Worm (Caenorhabditis elegans) whole organism, mixed stage, embryonic: Measurements from ENCODE around the gene Y7A5A.9.
A peak's percentile ranks its signal among the peaks of the same experiment; 100 is the strongest.

Experiments used
- M03D4.4 ChIP-seq: sonication (generic microtip); optimal IDR thresholded peaks from 2 replicates; lab custom pipeline; 2017; ENCODE audit warnings: mild to moderate bottlenecking, missing genetic modification characterization, missing compliant biosample characterization
- blmp-1 ChIP-seq: fragments of 150-350 bp; optimal IDR thresholded peaks from 2 replicates; lab custom pipeline; 2014; ENCODE audit warnings: missing biosample characterization, missing genetic modification characterization
- ceh-39 ChIP-seq: fragments of 150-350 bp; optimal IDR thresholded peaks from 2 replicates; lab custom pipeline; 2014; ENCODE audit warnings: missing biosample characterization, missing genetic modification characterization
- ceh-83 ChIP-seq: fragments of 200-800 bp; sonication (Bioruptor generic); optimal IDR thresholded peaks from 2 replicates; lab custom pipeline; 2018; ENCODE audit warnings: mild to moderate bottlenecking, missing genetic modification characterization, missing compliant biosample characterization
- ces-1 ChIP-seq: fragments of 150-350 bp; optimal IDR thresholded peaks from 2 replicates; lab custom pipeline; 2014; ENCODE audit warnings: missing biosample characterization, missing genetic modification reagents, missing genetic modification characterization
- drap-1 ChIP-seq: fragments of 200-800 bp; sonication (Bioruptor generic); optimal IDR thresholded peaks from 3 replicates; lab custom pipeline; 2018; ENCODE audit warnings: mild to moderate bottlenecking, missing genetic modification characterization, missing compliant biosample characterization
- elt-1 ChIP-seq: sonication (generic microtip); optimal IDR thresholded peaks from 2 replicates; lab custom pipeline; 2017; ENCODE audit warnings: missing genetic modification characterization, mild to moderate bottlenecking, missing compliant biosample characterization, antibody characterized with exemption, moderate library complexity, borderline replicate concordance; ENCODE audit not compliant: insufficient read depth
- elt-3 ChIP-seq: fragments of 150-350 bp; optimal IDR thresholded peaks from 2 replicates; lab custom pipeline; 2014; ENCODE audit warnings: missing biosample characterization, missing genetic modification characterization
- flh-1 ChIP-seq: fragments of 200-800 bp; sonication (Bioruptor generic); optimal IDR thresholded peaks from 2 replicates; lab custom pipeline; 2018; ENCODE audit warnings: mild to moderate bottlenecking, missing genetic modification characterization, moderate library complexity, missing compliant biosample characterization
- ham-2 ChIP-seq: fragments of 200-800 bp; sonication (Bioruptor generic); optimal IDR thresholded peaks from 2 replicates; lab custom pipeline; 2018; ENCODE audit warnings: mild to moderate bottlenecking, missing genetic modification characterization, missing compliant biosample characterization
- hlh-1 ChIP-seq: fragments of 150-350 bp; optimal IDR thresholded peaks from 2 replicates; lab custom pipeline; 2014; ENCODE audit warnings: missing biosample characterization, missing genetic modification reagents, missing genetic modification characterization
- lin-13 ChIP-seq: fragments of 150-350 bp; optimal IDR thresholded peaks from 2 replicates; lab custom pipeline; 2014; ENCODE audit warnings: missing biosample characterization, missing genetic modification characterization
- lin-32 ChIP-seq: fragments of 200-800 bp; sonication (Bioruptor generic); optimal IDR thresholded peaks from 2 replicates; lab custom pipeline; 2018; ENCODE audit warnings: mild to moderate bottlenecking, missing genetic modification characterization, missing compliant biosample characterization
- lsy-2 ChIP-seq: fragments of 150-350 bp; optimal IDR thresholded peaks from 2 replicates; lab custom pipeline; 2014; ENCODE audit warnings: missing biosample characterization, missing genetic modification characterization
- mab-5 ChIP-seq: fragments of 150-350 bp; optimal IDR thresholded peaks from 2 replicates; lab custom pipeline; 2014; ENCODE audit warnings: missing biosample characterization, missing genetic modification characterization
- mep-1 ChIP-seq: fragments of 150-350 bp; optimal IDR thresholded peaks from 2 replicates; lab custom pipeline; 2017; ENCODE audit warnings: missing biosample characterization, missing genetic modification reagents, missing genetic modification characterization, inconsistent platforms
- mls-2 ChIP-seq: sonication (generic microtip); optimal IDR thresholded peaks from 2 replicates; lab custom pipeline; 2016; ENCODE audit warnings: mild to moderate bottlenecking, missing genetic modification characterization, moderate library complexity, missing compliant biosample characterization
- nhr-2 ChIP-seq: fragments of 150-350 bp; optimal IDR thresholded peaks from 2 replicates; lab custom pipeline; 2014; ENCODE audit warnings: missing biosample characterization, missing genetic modification characterization
- nhr-237 ChIP-seq: fragments of 150-350 bp; optimal IDR thresholded peaks from 2 replicates; lab custom pipeline; 2014; ENCODE audit warnings: missing biosample characterization, missing genetic modification characterization
- nhr-28 ChIP-seq: fragments of 150-350 bp; optimal IDR thresholded peaks from 2 replicates; lab custom pipeline; 2014; ENCODE audit warnings: missing biosample characterization, missing genetic modification characterization
- pha-4 ChIP-seq: fragments of 150-350 bp; optimal IDR thresholded peaks from 2 replicates; lab custom pipeline; 2018; ENCODE audit warnings: missing biosample characterization, missing genetic modification reagents, missing genetic modification characterization
- sem-2 ChIP-seq: fragments of 200-800 bp; sonication (Bioruptor generic); optimal IDR thresholded peaks from 2 replicates; lab custom pipeline; 2018; ENCODE audit warnings: mild to moderate bottlenecking, missing genetic modification characterization, missing compliant biosample characterization
- snpc-4 ChIP-seq: fragments of 150-350 bp; optimal IDR thresholded peaks from 2 replicates; lab custom pipeline; 2014; ENCODE audit warnings: missing biosample characterization, missing genetic modification characterization
- sptf-1 ChIP-seq: sonication (generic microtip); optimal IDR thresholded peaks from 2 replicates; lab custom pipeline; 2017; ENCODE audit warnings: mild to moderate bottlenecking, missing genetic modification characterization, moderate library complexity, missing compliant biosample characterization
- tbx-8 ChIP-seq: fragments of 200-800 bp; sonication (Bioruptor generic); optimal IDR thresholded peaks from 2 replicates; lab custom pipeline; 2018; ENCODE audit warnings: mild to moderate bottlenecking, missing genetic modification characterization, moderate library complexity, missing compliant biosample characterization
- unc-120 ChIP-seq: sonication (generic microtip); optimal IDR thresholded peaks from 2 replicates; lab custom pipeline; 2017; ENCODE audit warnings: missing genetic modification characterization, missing compliant biosample characterization; ENCODE audit not compliant: poor library complexity, severe bottlenecking
- unc-39 ChIP-seq: fragments of 150-350 bp; optimal IDR thresholded peaks from 2 replicates; lab custom pipeline; 2014; ENCODE audit warnings: missing biosample characterization, missing genetic modification characterization
- unc-62 ChIP-seq: fragments of 150-350 bp; optimal IDR thresholded peaks from 2 replicates; lab custom pipeline; 2014; ENCODE audit warnings: missing biosample characterization, missing genetic modification reagents, missing genetic modification characterization

Y7A5A.9 gene

ce11 chrX:15849397-15849935, 22.5 kb downstream of the Y7A5A.9 start, which contains the start of gene acl-1:
Gene acl-1 (plus strand): TSS chrX:15849885.
- TF ChIP-seq M03D4.4 (tag; lab: Kevin White, UChicago): no peak
- no peak for TF ChIP-seq unc-120 (tag; lab: Kevin White, UChicago)
- TF ChIP-seq snpc-4 (tag; lab: Kevin White, UChicago): no peak
- TF ChIP-seq hlh-1: peak; percentile 20
- peak; percentile 41 for TF ChIP-seq ceh-83 (GFP tag; lab: Kevin White, UChicago)
- peak; percentile 84 for TF ChIP-seq ces-1
- TF ChIP-seq lin-13: no peak
- no peak for TF ChIP-seq sem-2 (GFP tag; lab: Kevin White, UChicago)
- TF ChIP-seq elt-1 (tag; lab: Kevin White, UChicago): no peak
- no peak for TF ChIP-seq drap-1 (GFP tag; lab: Kevin White, UChicago)
- no peak for TF ChIP-seq pha-4 (tag; lab: Kevin White, UChicago)
- peak; percentile 41 for TF ChIP-seq sptf-1
- peak; percentile 42 for TF ChIP-seq mep-1 (tag; lab: Kevin White, UChicago)
- TF ChIP-seq lsy-2 (tag; lab: Kevin White, UChicago): peak; percentile 74
- peak; percentile 13 for TF ChIP-seq ceh-39 (tag; lab: Kevin White, UChicago)
- TF ChIP-seq unc-39 (tag; lab: Kevin White, UChicago): no peak
- no peak for TF ChIP-seq tbx-8
- TF ChIP-seq nhr-237 (tag; lab: Kevin White, UChicago): peak; percentile 74
- TF ChIP-seq elt-3 (tag; lab: Kevin White, UChicago): no peak
- no peak for TF ChIP-seq ham-2 (GFP tag; lab: Kevin White, UChicago)
- no peak for TF ChIP-seq nhr-2 (tag; lab: Kevin White, UChicago)
- no peak for TF ChIP-seq nhr-28

- TF ChIP-seq pha-4 (tag; lab: Kevin White, UChicago) (no peak), blmp-1 (no peak), elt-3 (tag; lab: Kevin White, UChicago) (no peak), elt-1 (tag; lab: Kevin White, UChicago) (no peak), ces-1 (no peak), ceh-83 (GFP tag; lab: Kevin White, UChicago) (no peak), unc-39 (tag; lab: Kevin White, UChicago) (no peak), unc-62 (no peak), lin-32 (no peak)
Observed at ce11 chrX:15851013-15851412, 24.0 kb downstream of the Y7A5A.9 start.

- TF ChIP-seq sptf-1: no peak
- TF ChIP-seq pha-4 (tag; lab: Kevin White, UChicago): no peak
- no peak for TF ChIP-seq elt-3 (tag; lab: Kevin White, UChicago)
- TF ChIP-seq, all 35 proteins: peak for 0
Observed at ce11 chrX:15856853-15857252, 29.9 kb downstream of the Y7A5A.9 start, which contains the start of gene F53H4.2. Gene F53H4.2 (plus strand): TSS chrX:15857153.

DNA sequence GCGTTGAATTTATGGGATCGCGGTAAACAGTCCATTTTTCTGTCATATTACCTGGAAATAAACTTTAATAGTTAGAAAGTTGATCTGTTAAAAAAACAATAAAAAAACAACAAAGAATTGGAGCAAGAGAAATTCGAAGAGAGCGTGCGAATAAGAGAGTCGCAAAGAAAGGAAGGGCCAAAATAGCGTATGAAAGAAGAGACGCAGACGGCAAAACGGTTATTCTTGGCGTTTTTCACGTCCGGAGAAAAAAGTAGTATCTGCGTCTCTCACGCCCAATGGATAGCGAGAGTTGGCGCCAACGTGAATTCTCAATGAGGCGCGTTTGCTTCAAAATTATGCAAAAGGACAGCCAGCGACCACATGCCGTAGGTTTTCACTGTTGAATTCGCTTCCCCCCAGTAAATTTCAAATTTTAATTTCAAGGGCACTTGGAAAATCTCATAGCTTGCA, 33.6 kb downstream of the Y7A5A.9 start, which contains the start of gene F53H4.6:
Gene F53H4.6 (minus strand): TSS at position 51 of the 453 bp plus-strand sequence.
- TF ChIP-seq ham-2 (GFP tag; lab: Kevin White, UChicago) (no peak), ceh-83 (GFP tag; lab: Kevin White, UChicago) (no peak), flh-1 (GFP tag; lab: Kevin White, UChicago) (no peak), mls-2 (tag; lab: Kevin White, UChicago) (peak; percentile 30), lsy-2 (tag; lab: Kevin White, UChicago) (peak; percentile 9)

DNA sequence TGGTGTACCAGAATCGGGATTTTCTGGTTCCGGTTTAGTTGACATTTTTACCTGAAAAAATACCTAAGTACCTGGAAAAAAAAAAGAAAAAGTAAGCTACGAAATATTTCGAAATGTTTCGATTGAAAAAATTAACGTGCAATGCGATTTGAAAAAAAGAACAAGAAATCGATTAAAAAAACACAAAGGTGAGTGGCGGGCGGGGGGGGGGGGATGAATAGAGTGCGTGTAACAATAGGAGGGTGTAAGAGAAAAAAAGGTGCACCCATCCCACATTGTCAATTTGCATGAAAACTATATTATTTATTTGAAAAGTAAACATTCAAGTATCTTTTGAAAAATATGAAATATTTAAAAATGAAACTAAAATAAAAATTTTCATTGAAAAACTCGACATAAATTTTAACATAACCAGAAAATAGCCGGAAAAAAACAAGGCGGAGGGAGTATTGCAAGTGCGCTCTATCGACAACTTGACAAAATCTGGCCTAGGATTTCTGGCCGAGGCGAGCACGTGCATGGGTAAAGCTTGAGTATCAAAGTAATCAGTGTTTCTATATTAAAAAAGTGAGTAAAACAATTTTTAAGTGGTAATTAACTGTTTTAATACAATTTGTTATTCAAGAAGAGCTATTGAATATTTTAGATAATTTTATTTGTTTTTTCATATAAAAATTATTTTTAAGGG, 39.0 kb downstream of the Y7A5A.9 start, which contains the start of the genes csb-1 and F53H4.4:
Gene csb-1 (minus strand): TSS at position 51 of the 688 bp plus-strand sequence.
Gene F53H4.4 (plus strand): TSS at position 520 of the 688 bp plus-strand sequence.
- TF ChIP-seq ceh-39 (tag; lab: Kevin White, UChicago) (no peak), ham-2 (GFP tag; lab: Kevin White, UChicago) (no peak), mep-1 (tag; lab: Kevin White, UChicago) (peak; percentile 84), sptf-1 (peak; percentile 11), mls-2 (tag; lab: Kevin White, UChicago) (no peak), lsy-2 (tag; lab: Kevin White, UChicago) (peak; percentile 16), lin-13 (peak; percentile 37), lin-32 (no peak), mab-5 (tag; lab: Kevin White, UChicago) (no peak), elt-3 (tag; lab: Kevin White, UChicago) (no peak), sem-2 (GFP tag; lab: Kevin White, UChicago) (no peak), blmp-1 (no peak)
- TF ChIP-seq, all 35 proteins: peak for 4
